Worm (Caenorhabditis elegans): ENCODE data around the gene lys-7.

ce11 chrV:3442609-3443008 lies 39.8 kb downstream of the lys-7 start:
- TF ChIP-seq ama-1 (optimal IDR thresholded peaks at IDR 0.05), result no peak
- no peak for TF ChIP-seq elt-3 (tag; optimal IDR thresholded peaks at IDR 0.05)
- TF ChIP-seq snu-23 (GFP tag; optimal IDR thresholded peaks at IDR 0.05), result no peak
- TF ChIP-seq mdl-1 (tag; optimal IDR thresholded peaks at IDR 0.05), result no peak
- no peak for TF ChIP-seq ztf-11 (tag; optimal IDR thresholded peaks at IDR 0.05)

All from whole organism, L1 larva.